Fruit fly (Drosophila melanogaster): ENCODE results near the gene CG32815.

The CG32815 gene

dm6 chrX:953807-954206 is 21.5 kb downstream of the CG32815 start (continued):
- TF ChIP-seq hkb (optimal IDR thresholded peaks at IDR 0.05), result no peak
- TF ChIP-seq hkb (GFP tag; IDR thresholded peaks at IDR 0.05), result 0 out of 2 replicates have a peak, but pooled peaks have one; percentile 22
- no peak for TF ChIP-seq seq (GFP tag; IDR thresholded peaks at IDR 0.05)
- TF ChIP-seq ttk (GFP tag; IDR thresholded peaks at IDR 0.05), result peak; percentile 20; the same call in 1 of the 2 replicates
- no peak for TF ChIP-seq D (optimal IDR thresholded peaks at IDR 0.05)
- no peak for TF ChIP-seq D (GFP tag; optimal IDR thresholded peaks at IDR 0.05)
- TF ChIP-seq CG18599 (GFP tag; optimal IDR thresholded peaks at IDR 0.05), result peak; percentile 33
- TF ChIP-seq CG15514 (GFP tag; optimal IDR thresholded peaks at IDR 0.05), result peak; percentile 18
- 0 out of 2 replicates have a peak, but pooled peaks have one; percentile 23 for TF ChIP-seq Ada2b (GFP tag; IDR thresholded peaks at IDR 0.05)
- no peak for TF ChIP-seq ro (GFP tag; IDR thresholded peaks at IDR 0.05)
- TF ChIP-seq grau (tag; optimal IDR thresholded peaks at IDR 0.05), result peak; percentile 4
- TF ChIP-seq row (GFP tag; IDR thresholded peaks at IDR 0.05), result peak; percentile 32; the same call in 2 of the 3 replicates
- TF ChIP-seq ci (GFP tag; IDR thresholded peaks at IDR 0.05), result 0 out of 3 replicates have a peak, but pooled peaks have one; percentile 27
- TF ChIP-seq dysf (GFP tag; IDR thresholded peaks at IDR 0.05), result 0 out of 3 replicates have a peak, but pooled peaks have one; percentile 33
- TF ChIP-seq vvl (GFP tag; IDR thresholded peaks at IDR 0.05), result peak; percentile 31; the same call in 1 of the 2 replicates
- no peak for TF ChIP-seq tio (GFP tag; optimal IDR thresholded peaks at IDR 0.05)
- peak; percentile 77 for TF ChIP-seq Med (GFP tag)
- TF ChIP-seq CG12769 (tag; optimal IDR thresholded peaks at IDR 0.05), result peak; percentile 5
- peak; percentile 21 for TF ChIP-seq CG11504 (tag; optimal IDR thresholded peaks at IDR 0.05)

- TF ChIP-seq eyg (GFP tag; optimal IDR thresholded peaks at IDR 0.05) (no peak), luna (GFP tag; optimal IDR thresholded peaks at IDR 0.05) (no peak), CG18619 (GFP tag; optimal IDR thresholded peaks at IDR 0.05) (peak; percentile 47), Med (GFP tag) (peak; percentile 93), BtbVII (GFP tag; optimal IDR thresholded peaks at IDR 0.05) (peak; percentile 41), jigr1 (GFP tag; IDR thresholded peaks at IDR 0.05) (no peak), eve (GFP tag; optimal IDR thresholded peaks at IDR 0.05) (peak in 1 of 2 experiments; percentile 71), CG17385 (GFP tag; optimal IDR thresholded peaks at IDR 0.05) (peak; percentile 41), PHDP (tag; optimal IDR thresholded peaks at IDR 0.05) (peak; percentile 60), pan (optimal IDR thresholded peaks at IDR 0.05) (no peak), pan (GFP tag; optimal IDR thresholded peaks at IDR 0.05 in 1 of 2, IDR thresholded peaks at IDR 0.05 in 1 of 2) (peak in 1 of 2 experiments; percentile 59), Bdp1 (GFP tag; optimal IDR thresholded peaks at IDR 0.05) (no peak), MESR4 (GFP tag; optimal IDR thresholded peaks at IDR 0.05) (no peak), hbn (GFP tag; IDR thresholded peaks at IDR 0.05; ENCODE audit: partially characterized antibody) (no peak), NfI (GFP tag; optimal IDR thresholded peaks at IDR 0.05) (peak; percentile 62), CG4424 (GFP tag; optimal IDR thresholded peaks at IDR 0.05) (peak; percentile 51), ac (GFP tag; optimal IDR thresholded peaks at IDR 0.05) (no peak), Neu2 (GFP tag; optimal IDR thresholded peaks at IDR 0.05; ENCODE audit: borderline replicate concordance) (no peak), Dek (tag; optimal IDR thresholded peaks at IDR 0.05) (peak; percentile 46), Bgb (GFP tag; IDR thresholded peaks at IDR 0.05; ENCODE audit: partially characterized antibody) (no peak), slbo (GFP tag; IDR thresholded peaks at IDR 0.05) (peak; percentile 78), CG7271 (tag; optimal IDR thresholded peaks at IDR 0.05) (no peak), CG4404 (GFP tag; IDR thresholded peaks at IDR 0.05) (peak; percentile 23; the same call in 1 of the 2 replicates), ci (GFP tag; IDR thresholded peaks at IDR 0.05) (peak; percentile 78; the same call in 2 of the 3 replicates), E2f2 (GFP tag; IDR thresholded peaks at IDR 0.05) (0 out of 2 replicates have a peak, but pooled peaks have one; percentile 13), fd102C (GFP tag; optimal IDR thresholded peaks at IDR 0.05) (no peak), CG42726 (GFP tag; IDR thresholded peaks at IDR 0.05; ENCODE audit: partially characterized antibody) (no peak), NK7.1 (GFP tag; optimal IDR thresholded peaks at IDR 0.05) (peak; percentile 22), CG12744 (GFP tag; optimal IDR thresholded peaks at IDR 0.05) (no peak), CG9727 (GFP tag; optimal IDR thresholded peaks at IDR 0.05) (peak; percentile 11), CG7963 (GFP tag; IDR thresholded peaks at IDR 0.05; ENCODE audit: partially characterized antibody) (no peak), CG17802 (tag; optimal IDR thresholded peaks at IDR 0.05) (peak; percentile 24), CG12391 (tag; optimal IDR thresholded peaks at IDR 0.05) (peak; percentile 46)
Observed at dm6 chrX:955873-956272, 23.6 kb downstream of the CG32815 start.
